Fruit fly (Drosophila melanogaster) whole organism, embryonic: Measurements from ENCODE around the gene CG9184.
A peak's percentile ranks its signal among the peaks of the same experiment; 100 is the strongest.

Experiments
- Abd-B ChIP-seq: fragments of 200-800 bp; sonication (Bioruptor generic); optimal IDR thresholded peaks from 2 replicates; lab custom pipeline; 2018; ENCODE audit warnings: missing biosample characterization, mild to moderate bottlenecking, missing genetic modification characterization, moderate library complexity
- Atf-2 ChIP-seq: fragments of 200-800 bp; sonication (Bioruptor generic); optimal IDR thresholded peaks from 2 replicates; lab custom pipeline; 2016; ENCODE audit warnings: missing biosample characterization, missing genetic modification characterization
- B-H2 ChIP-seq: fragments of 200-800 bp; sonication (Bioruptor generic); optimal IDR thresholded peaks from 2 replicates; lab custom pipeline; 2018; ENCODE audit warnings: missing biosample characterization, mild to moderate bottlenecking, missing genetic modification characterization
- CG10959 ChIP-seq: fragments of 200-800 bp; sonication (Bioruptor generic); IDR thresholded peaks from 2 replicates; pipeline ENCODE4 v1.3.6; 2022; ENCODE audit warnings: missing biosample characterization, missing genetic modification characterization
- CG11695 ChIP-seq: fragments of 200-800 bp; sonication (Bioruptor generic); IDR thresholded peaks from 3 replicates; pipeline ENCODE4 v1.3.6; 2022; ENCODE audit warnings: missing biosample characterization, missing genetic modification characterization
- CG11723 ChIP-seq: fragments of 200-800 bp; sonication (Bioruptor generic); optimal IDR thresholded peaks from 2 replicates; lab custom pipeline; 2017; ENCODE audit warnings: missing biosample characterization, mild to moderate bottlenecking, missing genetic modification characterization
- CG12219 ChIP-seq: fragments of 200-800 bp; sonication (Bioruptor generic); optimal IDR thresholded peaks from 3 replicates; lab custom pipeline; 2018; ENCODE audit warnings: missing biosample characterization, mild to moderate bottlenecking, missing genetic modification characterization
- CG12942 ChIP-seq: fragments of 200-800 bp; sonication (Bioruptor generic); optimal IDR thresholded peaks from 3 replicates; lab custom pipeline; 2016; ENCODE audit warnings: missing biosample characterization, missing genetic modification characterization
- CG13287 ChIP-seq: fragments of 200-800 bp; sonication (Bioruptor generic); IDR thresholded peaks from 2 replicates; pipeline ENCODE4 v1.3.6; 2022; ENCODE audit warnings: missing biosample characterization, missing genetic modification characterization; ENCODE audit not compliant: partially characterized antibody
- CG14965 ChIP-seq: fragments of 200-800 bp; sonication (Bioruptor generic); optimal IDR thresholded peaks from 2 replicates; lab custom pipeline; 2016; ENCODE audit warnings: missing biosample characterization, missing genetic modification characterization, borderline replicate concordance
- CG15514 ChIP-seq: fragments of 200-800 bp; sonication (Bioruptor generic); optimal IDR thresholded peaks from 3 replicates; lab custom pipeline; 2017; ENCODE audit warnings: missing biosample characterization, missing genetic modification characterization, mild to moderate bottlenecking, moderate library complexity, missing genetic modification reagents
- CG17359 ChIP-seq: fragments of 200-800 bp; sonication (Bioruptor generic); optimal IDR thresholded peaks from 3 replicates; lab custom pipeline; 2018; ENCODE audit warnings: missing biosample characterization, mild to moderate bottlenecking, missing genetic modification characterization, moderate library complexity
- CG18011 ChIP-seq: fragments of 200-800 bp; sonication (Bioruptor generic); optimal IDR thresholded peaks from 2 replicates; lab custom pipeline; 2017; ENCODE audit warnings: missing biosample characterization, missing genetic modification characterization, mild to moderate bottlenecking, moderate library complexity, missing genotype
- CG2120 ChIP-seq: fragments of 200-800 bp; sonication (Bioruptor generic); optimal IDR thresholded peaks from 3 replicates; lab custom pipeline; 2016; ENCODE audit warnings: missing biosample characterization, missing genetic modification characterization
- CG42726 ChIP-seq: fragments of 200-800 bp; sonication (Bioruptor generic); IDR thresholded peaks from 2 replicates; pipeline ENCODE4 v1.3.6; 2022; ENCODE audit warnings: missing biosample characterization, missing genetic modification characterization; ENCODE audit not compliant: partially characterized antibody
- CG8089 ChIP-seq: fragments of 200-800 bp; sonication (Bioruptor generic); optimal IDR thresholded peaks from 3 replicates; lab custom pipeline; 2016; ENCODE audit warnings: missing biosample characterization, missing genetic modification characterization
- CG9215 ChIP-seq: fragments of 200-800 bp; sonication (Bioruptor generic); IDR thresholded peaks from 2 replicates; pipeline ENCODE4 v1.3.6; 2022; ENCODE audit warnings: missing biosample characterization, missing genetic modification characterization
- CTCF ChIP-seq: fragments of 200-800 bp; sonication (Bioruptor generic); optimal IDR thresholded peaks from 2 replicates; lab custom pipeline; 2017; ENCODE audit warnings: missing biosample characterization, mild to moderate bottlenecking, missing genetic modification characterization, moderate library complexity
- Doc3 ChIP-seq: fragments of 200-800 bp; sonication (Bioruptor generic); IDR thresholded peaks from 3 replicates; pipeline ENCODE4 v1.3.6; 2022; ENCODE audit warnings: missing biosample characterization, missing genetic modification characterization; ENCODE audit not compliant: partially characterized antibody
- E2f1 ChIP-seq: fragments of 200-800 bp; sonication (Bioruptor generic); IDR thresholded peaks from 2 replicates; pipeline ENCODE4 v1.3.6; 2022; ENCODE audit warnings: missing biosample characterization, missing genetic modification characterization
- E2f2 ChIP-seq: fragments of 200-800 bp; sonication (Bioruptor generic); IDR thresholded peaks from 2 replicates; pipeline ENCODE4 v1.3.6; 2022; ENCODE audit warnings: missing biosample characterization, missing genetic modification characterization
- Ets65A ChIP-seq: fragments of 200-800 bp; sonication (Bioruptor generic); peaks from one replicate; lab custom pipeline; 2016; ENCODE audit warnings: missing biosample characterization, missing genetic modification characterization
- Fer1 ChIP-seq: fragments of 200-800 bp; sonication (Bioruptor generic); optimal IDR thresholded peaks from 2 replicates; lab custom pipeline; 2017; ENCODE audit warnings: missing biosample characterization, mild to moderate bottlenecking, missing genetic modification characterization
- HLH54F ChIP-seq: fragments of 200-800 bp; sonication (Bioruptor generic); optimal IDR thresholded peaks from 3 replicates; lab custom pipeline; 2016; ENCODE audit warnings: missing biosample characterization, missing genetic modification characterization
- HmgZ ChIP-seq: fragments of 200-800 bp; sonication (Bioruptor generic); optimal IDR thresholded peaks from 2 replicates; lab custom pipeline; 2018; ENCODE audit warnings: missing biosample characterization, mild to moderate bottlenecking, missing genetic modification characterization
- Hr3 ChIP-seq: fragments of 200-800 bp; sonication (Bioruptor generic); optimal IDR thresholded peaks from 3 replicates; lab custom pipeline; 2016; ENCODE audit warnings: missing biosample characterization, missing genetic modification characterization
- Kr ChIP-seq: fragments of 200-800 bp; sonication (Bioruptor generic); optimal IDR thresholded peaks from 2 replicates; lab custom pipeline; 2017; ENCODE audit warnings: missing biosample characterization, mild to moderate bottlenecking, missing genetic modification characterization
- Lpt ChIP-seq: fragments of >200 bp; optimal IDR thresholded peaks from 2 replicates; lab custom pipeline; 2018; ENCODE audit warnings: missing biosample characterization, missing genetic modification characterization
- Scr ChIP-seq: fragments of 200-800 bp; sonication (Bioruptor generic); IDR thresholded peaks from 2 replicates; pipeline ENCODE4 v1.3.6; 2022; ENCODE audit warnings: missing biosample characterization, missing genetic modification characterization; ENCODE audit not compliant: partially characterized antibody
- Xrp1 ChIP-seq: fragments of 200-800 bp; sonication (Bioruptor generic); IDR thresholded peaks from 2 replicates; pipeline ENCODE4 v1.3.6; 2022; ENCODE audit warnings: missing biosample characterization, missing genetic modification characterization
- amos ChIP-seq: fragments of 200-800 bp; sonication (Bioruptor generic); IDR thresholded peaks from 2 replicates; pipeline ENCODE4 v1.3.6; 2022; ENCODE audit warnings: missing biosample characterization, missing genetic modification characterization; ENCODE audit not compliant: partially characterized antibody
- ap ChIP-seq: fragments of 200-800 bp; sonication (Bioruptor generic); IDR thresholded peaks from 2 replicates; pipeline ENCODE4 v1.3.6; 2022; ENCODE audit warnings: missing biosample characterization, missing genetic modification characterization
- ato ChIP-seq: fragments of 200-800 bp; sonication (Bioruptor generic); IDR thresholded peaks from 2 replicates; pipeline ENCODE4 v1.3.6; 2022; ENCODE audit warnings: missing biosample characterization, missing genetic modification characterization; ENCODE audit not compliant: partially characterized antibody
- bcd ChIP-seq: fragments of 200-800 bp; sonication (Bioruptor generic); optimal IDR thresholded peaks from 2 replicates; lab custom pipeline; 2017; ENCODE audit warnings: missing biosample characterization, mild to moderate bottlenecking, missing genetic modification characterization
- chm ChIP-seq: fragments of 200-800 bp; sonication (Bioruptor generic); IDR thresholded peaks from 2 replicates; pipeline ENCODE4 v1.3.6; 2022; ENCODE audit warnings: missing biosample characterization, missing genetic modification characterization
- ems ChIP-seq: fragments of 200-800 bp; sonication (Bioruptor generic); optimal IDR thresholded peaks from 3 replicates; lab custom pipeline; 2016; ENCODE audit warnings: missing biosample characterization, missing genetic modification characterization
- fd3F ChIP-seq: fragments of 200-800 bp; sonication (Bioruptor generic); optimal IDR thresholded peaks from 2 replicates; lab custom pipeline; 2018; ENCODE audit warnings: missing biosample characterization, mild to moderate bottlenecking, missing genetic modification characterization, moderate library complexity
- fd64A ChIP-seq: fragments of 200-800 bp; sonication (Bioruptor generic); optimal IDR thresholded peaks from 3 replicates; lab custom pipeline; 2018; ENCODE audit warnings: missing biosample characterization, mild to moderate bottlenecking, missing genetic modification characterization
- gfzf ChIP-seq: fragments of 200-800 bp; sonication (Bioruptor generic); optimal IDR thresholded peaks from 2 replicates; lab custom pipeline; 2016; ENCODE audit warnings: missing biosample characterization, mild to moderate bottlenecking, missing genetic modification characterization, moderate library complexity
- gro ChIP-seq: fragments of 200-800 bp; sonication (Bioruptor generic); optimal IDR thresholded peaks from 2 replicates; lab custom pipeline; 2016; ENCODE audit warnings: missing biosample characterization, missing genetic modification characterization
- lilli ChIP-seq: fragments of 200-800 bp; sonication (Bioruptor generic); optimal IDR thresholded peaks from 3 replicates; lab custom pipeline; 2016; ENCODE audit warnings: missing biosample characterization, missing genetic modification characterization
- lov ChIP-seq, 2 experiments: fragments of 200-800 bp in 1 of 2; fragments of >200 bp in 1 of 2; sonication (Bioruptor generic) in 1 of 2; IDR thresholded peaks in 1 of 2; optimal IDR thresholded peaks in 1 of 2; 2 replicates in 1 of 2; 3 replicates in 1 of 2; pipeline versions ENCODE4 v1.3.6 to Lab custom; 2017 to 2022; ENCODE audit warnings: missing biosample characterization in 1 of 2, missing genetic modification characterization in 1 of 2
- mam ChIP-seq: fragments of 200-800 bp; sonication (Bioruptor generic); optimal IDR thresholded peaks from 3 replicates; lab custom pipeline; 2016; ENCODE audit warnings: missing biosample characterization, missing genetic modification characterization
- peb ChIP-seq: fragments of 200-800 bp; sonication (Bioruptor generic); IDR thresholded peaks from 2 replicates; pipeline ENCODE4 v1.3.6; 2022; ENCODE audit warnings: missing biosample characterization, missing genetic modification characterization
- shn ChIP-seq: fragments of 200-800 bp; sonication (Bioruptor generic); optimal IDR thresholded peaks from 3 replicates; lab custom pipeline; 2016; ENCODE audit warnings: missing biosample characterization, missing genetic modification characterization
- sna ChIP-seq: fragments of 200-800 bp; sonication (Bioruptor generic); IDR thresholded peaks from 2 replicates; pipeline ENCODE4 v1.3.6; 2022; ENCODE audit warnings: missing biosample characterization, missing genetic modification characterization; ENCODE audit not compliant: partially characterized antibody
- ssp ChIP-seq: fragments of 200-800 bp; sonication (Bioruptor generic); IDR thresholded peaks from 2 replicates; pipeline ENCODE4 v1.3.6; 2022; ENCODE audit warnings: missing biosample characterization, missing genetic modification characterization
- stwl ChIP-seq: fragments of 200-800 bp; sonication (Bioruptor generic); optimal IDR thresholded peaks from 3 replicates; lab custom pipeline; 2018; ENCODE audit warnings: missing biosample characterization, mild to moderate bottlenecking, missing genetic modification characterization, moderate library complexity
- tup ChIP-seq: fragments of 200-800 bp; sonication (Bioruptor generic); optimal IDR thresholded peaks from 2 replicates; lab custom pipeline; 2016; ENCODE audit warnings: missing biosample characterization, mild to moderate bottlenecking, missing genetic modification characterization, moderate library complexity
- usp ChIP-seq: fragments of >200 bp; optimal IDR thresholded peaks from 2 replicates; lab custom pipeline; 2017; ENCODE audit warnings: missing biosample characterization, missing genetic modification characterization
- wor ChIP-seq: fragments of 200-800 bp; sonication (Bioruptor generic); IDR thresholded peaks from 2 replicates; pipeline ENCODE4 v1.3.6; 2022; ENCODE audit warnings: missing biosample characterization, missing genetic modification characterization
- yki ChIP-seq: fragments of >200 bp; optimal IDR thresholded peaks from 3 replicates; lab custom pipeline; 2018

CG9184 gene

dm6 chr3L:1331542-1331941, 8.9 kb upstream of the CG9184 start, which contains the start of gene msd1 (continued):
- TF ChIP-seq E2f1 (GFP tag; lab: Robert Waterston, UW), result no peak
- no peak for TF ChIP-seq CG11723
- TF ChIP-seq fd3F (GFP tag; lab: Kevin White, UChicago), result no peak
- TF ChIP-seq Abd-B (GFP tag; lab: Kevin White, UChicago), result no peak
- peak; percentile 76 for TF ChIP-seq gfzf (GFP tag; lab: Kevin White, UChicago)
- TF ChIP-seq Scr (GFP tag; lab: Robert Waterston, UW), result no peak
- TF ChIP-seq Xrp1 (GFP tag; lab: Robert Waterston, UW), result no peak
- peak; percentile 35; the same call in 1 of the 2 replicates for TF ChIP-seq amos (GFP tag; lab: Robert Waterston, UW)
- TF ChIP-seq CG13287 (GFP tag; lab: Robert Waterston, UW), result peak; percentile 59; the same call in 1 of the 2 replicates
- TF ChIP-seq Kr (GFP tag; lab: Kevin White, UChicago), result no peak
- TF ChIP-seq shn, result no peak
- TF ChIP-seq ato (GFP tag; lab: Robert Waterston, UW), result 0 out of 2 replicates have a peak, but pooled peaks have one; percentile 41
- TF ChIP-seq Fer1, result peak; percentile 7
- TF ChIP-seq lilli (GFP tag; lab: Kevin White, UChicago), result no peak
- no peak for TF ChIP-seq CTCF (GFP tag; lab: Kevin White, UChicago)
- TF ChIP-seq CG14965, result no peak
- no peak for TF ChIP-seq ssp (GFP tag; lab: Robert Waterston, UW)
- TF ChIP-seq Hr3 (GFP tag; lab: Kevin White, UChicago), result no peak
- no peak for TF ChIP-seq ems (GFP tag; lab: Kevin White, UChicago)
- no peak for TF ChIP-seq CG12942
- TF ChIP-seq stwl (tag; lab: Kevin White, UChicago), result peak; percentile 5
- TF ChIP-seq HLH54F (GFP tag; lab: Kevin White, UChicago), result no peak
- no peak for TF ChIP-seq tup (GFP tag; lab: Kevin White, UChicago)
- no peak for TF ChIP-seq CG8089 (GFP tag; lab: Kevin White, UChicago)
- TF ChIP-seq B-H2 (GFP tag; lab: Kevin White, UChicago), result no peak
- TF ChIP-seq HmgZ (tag; lab: Kevin White, UChicago), result peak; percentile 4
- no peak for TF ChIP-seq CG42726 (GFP tag; lab: Robert Waterston, UW)
- TF ChIP-seq lov (optimal IDR thresholded peaks at IDR 0.05; lab: Kevin White, UChicago), result no peak
- no peak for TF ChIP-seq lov (GFP tag; IDR thresholded peaks at IDR 0.05; lab: Robert Waterston, UW)
- TF ChIP-seq CG2120 (GFP tag; lab: Kevin White, UChicago), result no peak
- no peak for TF ChIP-seq usp
- no peak for TF ChIP-seq Atf-2
- TF ChIP-seq CG15514, result peak; percentile 33
- TF ChIP-seq CG12219 (GFP tag; lab: Kevin White, UChicago), result no peak
- TF ChIP-seq E2f2 (GFP tag; lab: Robert Waterston, UW), result peak; percentile 97
- TF ChIP-seq gro (GFP tag; lab: Kevin White, UChicago), result no peak
- no peak for TF ChIP-seq sna (GFP tag; lab: Robert Waterston, UW)
- no peak for TF ChIP-seq Lpt (GFP tag; lab: Kevin White, UChicago)
- no peak for TF ChIP-seq yki (lab: Kevin White, UChicago)
- no peak for TF ChIP-seq CG18011 (GFP tag; lab: Kevin White, UChicago)
- TF ChIP-seq ap (GFP tag; lab: Robert Waterston, UW), result no peak
- no peak for TF ChIP-seq CG11695 (GFP tag; lab: Robert Waterston, UW)
- no peak for TF ChIP-seq CG17359
- TF ChIP-seq fd64A (GFP tag; lab: Kevin White, UChicago), result no peak
- no peak for TF ChIP-seq bcd (GFP tag; lab: Kevin White, UChicago)
- no peak for TF ChIP-seq wor (GFP tag; lab: Robert Waterston, UW)
- no peak for TF ChIP-seq chm (GFP tag; lab: Robert Waterston, UW)
- TF ChIP-seq CG10959 (GFP tag; lab: Robert Waterston, UW), result no peak
- no peak for TF ChIP-seq peb
- TF ChIP-seq mam (GFP tag; lab: Kevin White, UChicago), result no peak
- no peak; the same call in 2 of the 3 replicates for TF ChIP-seq Doc3 (GFP tag; lab: Robert Waterston, UW)
- TF ChIP-seq CG9215 (GFP tag; lab: Robert Waterston, UW), result no peak
- no peak for TF ChIP-seq Ets65A (GFP tag; lab: Kevin White, UChicago)
